Fruit fly (Drosophila melanogaster): ENCODE data around the gene Zw10.

Zw10 gene

DNA sequence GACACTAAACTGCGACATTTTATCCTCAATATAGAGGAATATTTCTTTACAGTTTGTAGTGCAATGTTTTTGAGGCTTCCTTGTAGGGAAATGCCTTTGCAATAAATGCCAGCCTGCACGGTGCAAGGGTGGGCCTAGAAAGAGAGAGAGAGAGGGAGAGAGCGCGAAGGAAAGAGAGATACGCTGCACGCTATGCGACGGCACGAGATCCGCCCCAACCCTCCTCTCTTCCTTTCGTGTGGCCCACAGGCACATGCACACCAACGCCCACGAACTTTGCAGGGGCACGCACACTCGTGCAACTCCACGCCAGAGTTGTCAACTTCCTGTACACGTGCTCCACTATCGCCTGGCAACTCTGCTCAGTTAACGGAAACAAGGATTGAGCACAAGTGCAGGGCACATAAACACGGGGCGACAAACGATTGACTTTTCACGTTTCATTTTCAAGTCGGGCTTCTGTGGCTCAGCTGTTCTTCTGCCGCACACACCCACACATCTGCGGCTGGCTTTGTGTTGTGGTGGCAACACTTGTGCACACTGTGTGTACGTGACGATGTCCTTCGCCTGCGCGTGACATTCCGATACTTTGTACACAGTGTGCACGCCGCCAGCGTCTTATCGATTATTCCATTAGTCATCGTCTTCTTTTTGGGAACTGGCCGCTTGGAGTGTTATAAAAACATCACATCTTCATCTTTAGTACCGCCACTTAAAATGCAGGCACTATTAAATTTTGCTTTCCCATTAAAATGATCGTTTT lies 32.1 kb downstream of the Zw10 start:
- TF ChIP-seq dsf (GFP tag; optimal IDR thresholded peaks at IDR 0.05; ENCODE audit: borderline replicate concordance) (no peak), fru (GFP tag; optimal IDR thresholded peaks at IDR 0.05) (peak; percentile 17)

dm6 chrX:2636825-2637535 lies 33.0 kb downstream of the Zw10 start:
- TF ChIP-seq dsf (GFP tag; optimal IDR thresholded peaks at IDR 0.05; ENCODE audit: borderline replicate concordance) = no peak
- no peak for TF ChIP-seq usp (GFP tag; optimal IDR thresholded peaks at IDR 0.05)
- TF ChIP-seq HLH106 (tag; optimal IDR thresholded peaks at IDR 0.05) = no peak
- TF ChIP-seq Dif (GFP tag; optimal IDR thresholded peaks at IDR 0.05; ENCODE audit: partially characterized antibody) = no peak
- TF ChIP-seq Sp1 (GFP tag; optimal IDR thresholded peaks at IDR 0.05) = no peak
- TF ChIP-seq CG32264 (GFP tag; optimal IDR thresholded peaks at IDR 0.05) = no peak
- no peak for TF ChIP-seq br (GFP tag; optimal IDR thresholded peaks at IDR 0.05)
- TF ChIP-seq sv (GFP tag; optimal IDR thresholded peaks at IDR 0.05) = no peak
- no peak for TF ChIP-seq Vsx2 (GFP tag; optimal IDR thresholded peaks at IDR 0.05; ENCODE audit: partially characterized antibody)
- TF ChIP-seq fru (GFP tag; optimal IDR thresholded peaks at IDR 0.05) = no peak
- TF ChIP-seq Hr78 (GFP tag; optimal IDR thresholded peaks at IDR 0.05) = no peak
- no peak for TF ChIP-seq foxo (GFP tag; optimal IDR thresholded peaks at IDR 0.05)
- TF ChIP-seq woc (GFP tag; optimal IDR thresholded peaks at IDR 0.05) = no peak
- TF ChIP-seq tai (GFP tag; optimal IDR thresholded peaks at IDR 0.05) = no peak
- no peak for TF ChIP-seq rgr (GFP tag; optimal IDR thresholded peaks at IDR 0.05)
- no peak for TF ChIP-seq dmrt93B (GFP tag; optimal IDR thresholded peaks at IDR 0.05)
- TF ChIP-seq lola (GFP tag; optimal IDR thresholded peaks at IDR 0.05) = no peak
- TF ChIP-seq N (GFP tag; optimal IDR thresholded peaks at IDR 0.05) = no peak

DNA sequence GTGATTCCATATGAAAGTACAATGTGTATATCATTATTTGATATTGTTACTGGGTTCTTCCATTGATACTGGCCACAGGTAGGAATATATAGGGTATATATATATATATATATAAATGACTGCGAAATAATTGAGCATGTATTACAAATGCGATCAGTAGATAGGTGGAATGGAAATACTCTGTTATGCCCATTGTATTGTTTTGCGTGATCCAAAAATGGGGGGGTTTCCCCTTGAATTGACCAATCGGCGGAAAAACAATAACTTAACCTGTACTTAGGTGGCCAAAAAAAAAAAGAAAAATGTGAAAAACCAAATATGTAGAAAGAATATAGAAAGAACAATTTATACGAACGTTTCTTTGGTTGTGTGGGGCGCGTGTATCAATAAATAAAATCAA lies 33.9 kb downstream of the Zw10 start:
- no peak for TF ChIP-seq Dif (GFP tag; optimal IDR thresholded peaks at IDR 0.05; ENCODE audit: partially characterized antibody)
- TF ChIP-seq Rel (GFP tag; optimal IDR thresholded peaks at IDR 0.05) = no peak
- peak; percentile 92 for TF ChIP-seq Rel (tag; optimal IDR thresholded peaks at IDR 0.05)

DNA sequence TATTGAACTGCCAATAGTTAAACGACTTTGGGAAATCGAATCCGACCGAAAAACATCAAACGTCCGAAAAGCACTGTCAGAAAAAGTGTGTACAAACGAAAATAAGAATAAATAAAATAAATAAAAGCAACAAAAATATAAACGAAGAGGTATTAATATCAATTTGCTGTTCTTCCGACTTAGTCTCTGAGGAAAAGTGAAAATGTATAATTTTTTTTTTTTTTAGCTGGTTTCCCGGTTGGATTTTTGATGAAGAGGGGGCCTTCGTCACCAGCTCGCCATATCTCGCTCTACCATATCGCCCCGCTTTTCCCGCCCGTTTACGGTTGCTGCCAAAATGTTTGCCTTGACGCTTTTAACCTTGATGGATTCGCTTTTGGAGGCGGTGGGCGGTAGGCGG lies 34.6 kb downstream of the Zw10 start:
- TF ChIP-seq sv (GFP tag; optimal IDR thresholded peaks at IDR 0.05) (peak; percentile 8), Hr83 (GFP tag; optimal IDR thresholded peaks at IDR 0.05; ENCODE audit: poor library complexity, severe bottlenecking) (no peak), pan (optimal IDR thresholded peaks at IDR 0.05) (no peak), OdsH (GFP tag; optimal IDR thresholded peaks at IDR 0.05) (no peak), ey (GFP tag; optimal IDR thresholded peaks at IDR 0.05) (peak; percentile 1), dl (GFP tag; optimal IDR thresholded peaks at IDR 0.05; ENCODE audit: insufficient read depth in 1 of 2, partially characterized antibody in 2 of 2) (no peak), tai (GFP tag; optimal IDR thresholded peaks at IDR 0.05) (no peak), Hnf4 (GFP tag; optimal IDR thresholded peaks at IDR 0.05) (no peak), Rel (GFP tag; optimal IDR thresholded peaks at IDR 0.05) (no peak), Rel (tag; optimal IDR thresholded peaks at IDR 0.05) (no peak), rgr (GFP tag; optimal IDR thresholded peaks at IDR 0.05) (no peak), fru (GFP tag; optimal IDR thresholded peaks at IDR 0.05) (peak; percentile 6), N (GFP tag; optimal IDR thresholded peaks at IDR 0.05) (no peak), dmrt93B (GFP tag; optimal IDR thresholded peaks at IDR 0.05) (no peak), dsf (GFP tag; optimal IDR thresholded peaks at IDR 0.05; ENCODE audit: borderline replicate concordance) (no peak), brk (GFP tag; optimal IDR thresholded peaks at IDR 0.05) (no peak), Mio (GFP tag; optimal IDR thresholded peaks at IDR 0.05) (no peak), Jra (GFP tag; optimal IDR thresholded peaks at IDR 0.05) (no peak), Sp1 (GFP tag; optimal IDR thresholded peaks at IDR 0.05) (no peak), sage (GFP tag; optimal IDR thresholded peaks at IDR 0.05) (no peak), foxo (GFP tag; optimal IDR thresholded peaks at IDR 0.05) (peak in 1 of 2 experiments; percentile 8), Abd-B (GFP tag; optimal IDR thresholded peaks at IDR 0.05) (no peak), br (GFP tag; optimal IDR thresholded peaks at IDR 0.05) (no peak), jim (GFP tag; optimal IDR thresholded peaks at IDR 0.05) (no peak), Myc (optimal IDR thresholded peaks at IDR 0.05) (no peak), GATAd (GFP tag; optimal IDR thresholded peaks at IDR 0.05) (no peak), Dfd (GFP tag; optimal IDR thresholded peaks at IDR 0.05) (no peak), Hr78 (GFP tag; optimal IDR thresholded peaks at IDR 0.05) (no peak), woc (GFP tag; optimal IDR thresholded peaks at IDR 0.05) (no peak), h (GFP tag; optimal IDR thresholded peaks at IDR 0.05) (peak; percentile 18), usp (GFP tag; optimal IDR thresholded peaks at IDR 0.05) (no peak), Dif (GFP tag; optimal IDR thresholded peaks at IDR 0.05; ENCODE audit: partially characterized antibody) (no peak), Vsx2 (GFP tag; optimal IDR thresholded peaks at IDR 0.05; ENCODE audit: partially characterized antibody) (no peak)

Data from whole organism, wandering third instar larva.